Worm (Caenorhabditis elegans) whole organism, young adult: ENCODE measurements around the gene fah-1.

Source experiments
- B0261.1 ChIP-seq: sonication (generic microtip); optimal IDR thresholded peaks from 2 replicates; lab custom pipeline; 2016; ENCODE audit warnings: mild to moderate bottlenecking, missing genetic modification characterization, moderate library complexity, missing compliant biosample characterization
- C17E4.6 ChIP-seq: fragments of 200-800 bp; sonication (Bioruptor generic); IDR thresholded peaks from 2 replicates; pipeline ENCODE4 v1.3.6; 2022; ENCODE audit warnings: missing genetic modification reagents, missing genetic modification characterization, missing compliant biosample characterization
- F37B4.10 ChIP-seq: fragments of 200-800 bp; sonication (Bioruptor generic); IDR thresholded peaks from 2 replicates; pipeline ENCODE4 v1.3.6; 2022; ENCODE audit warnings: missing genetic modification characterization, missing compliant biosample characterization
- F49E8.2 ChIP-seq: sonication (generic microtip); optimal IDR thresholded peaks from 3 replicates; lab custom pipeline; 2017; ENCODE audit warnings: missing genetic modification characterization, mild to moderate bottlenecking, missing compliant biosample characterization, antibody characterized with exemption, moderate library complexity; ENCODE audit not compliant: insufficient read depth
- T07F8.4 ChIP-seq: sonication (generic microtip); optimal IDR thresholded peaks from 2 replicates; lab custom pipeline; 2016; ENCODE audit warnings: mild to moderate bottlenecking, missing genetic modification characterization, moderate library complexity, missing compliant biosample characterization
- T26A5.8 ChIP-seq: sonication (generic microtip); optimal IDR thresholded peaks from 2 replicates; lab custom pipeline; 2016; ENCODE audit warnings: missing genetic modification characterization, missing compliant biosample characterization
- Y53F4B.3 ChIP-seq: fragments of 200-800 bp; sonication (Bioruptor generic); IDR thresholded peaks from 2 replicates; pipeline ENCODE4 v1.3.6; 2022; ENCODE audit warnings: missing genetic modification reagents, missing genetic modification characterization, missing compliant biosample characterization
- Y56A3A.18 ChIP-seq: fragments of 200-800 bp; sonication (Bioruptor generic); IDR thresholded peaks from 2 replicates; pipeline ENCODE4 v1.3.6; 2022; ENCODE audit warnings: missing genetic modification reagents, missing genetic modification characterization, missing compliant biosample characterization
- ZK185.1 ChIP-seq: sonication (generic microtip); optimal IDR thresholded peaks from 2 replicates; lab custom pipeline; 2016; ENCODE audit warnings: mild to moderate bottlenecking, missing genetic modification characterization, missing compliant biosample characterization; ENCODE audit not compliant: poor library complexity, severe bottlenecking
- aptf-3 ChIP-seq: fragments of 200-800 bp; sonication (Bioruptor generic); IDR thresholded peaks from 2 replicates; pipeline ENCODE4 v1.3.6; 2022; ENCODE audit warnings: missing genetic modification characterization, missing compliant biosample characterization
- cebp-1 ChIP-seq, 2 experiments: fragments of 200-800 bp in 1 of 2; sonication (Bioruptor generic) in 1 of 2; sonication (generic microtip) in 1 of 2; IDR thresholded peaks in 1 of 2; optimal IDR thresholded peaks in 1 of 2; 2 replicates each; pipeline versions ENCODE4 v1.3.6 to Lab custom; 2017 to 2022; ENCODE audit warnings: missing compliant biosample characterization in 2 of 2, missing genetic modification characterization in 2 of 2, mild to moderate bottlenecking in 1 of 2, missing genetic modification reagents in 1 of 2, moderate library complexity in 1 of 2
- ceh-100 ChIP-seq: fragments of 200-800 bp; sonication (Bioruptor generic); IDR thresholded peaks from 2 replicates; pipeline ENCODE4 v1.3.6; 2022; ENCODE audit warnings: missing genetic modification reagents, missing genetic modification characterization, missing compliant biosample characterization
- ceh-27 ChIP-seq: fragments of 200-800 bp; sonication (Bioruptor generic); optimal IDR thresholded peaks from 2 replicates; lab custom pipeline; 2018; ENCODE audit warnings: mild to moderate bottlenecking, missing genetic modification characterization, moderate library complexity, missing compliant biosample characterization
- ceh-58 ChIP-seq: fragments of 200-800 bp; sonication (Bioruptor generic); IDR thresholded peaks from 2 replicates; pipeline ENCODE4 v1.3.6; 2022; ENCODE audit warnings: missing genetic modification characterization, missing compliant biosample characterization
- chd-7 ChIP-seq: sonication (generic microtip); optimal IDR thresholded peaks from 2 replicates; lab custom pipeline; 2016; ENCODE audit warnings: mild to moderate bottlenecking, missing genetic modification characterization, moderate library complexity, missing compliant biosample characterization
- die-1 ChIP-seq: sonication (generic microtip); optimal IDR thresholded peaks from 2 replicates; lab custom pipeline; 2016; ENCODE audit warnings: missing genotype, mild to moderate bottlenecking, missing genetic modification characterization, missing compliant biosample characterization
- dpff-1 ChIP-seq: sonication (generic microtip); optimal IDR thresholded peaks from 2 replicates; lab custom pipeline; 2017; ENCODE audit warnings: mild to moderate bottlenecking, missing genetic modification characterization, missing compliant biosample characterization
- egl-44 ChIP-seq: fragments of 200-800 bp; sonication (Bioruptor generic); IDR thresholded peaks from 2 replicates; pipeline ENCODE4 v1.3.6; 2022; ENCODE audit warnings: missing genetic modification reagents, missing genetic modification characterization, missing compliant biosample characterization
- gei-17 ChIP-seq: fragments of 200-800 bp; sonication (Bioruptor generic); optimal IDR thresholded peaks from 2 replicates; lab custom pipeline; 2018; ENCODE audit warnings: mild to moderate bottlenecking, missing genetic modification characterization, missing compliant biosample characterization
- hsf-1 ChIP-seq: fragments of 200-800 bp; sonication (Bioruptor generic); IDR thresholded peaks from 2 replicates; pipeline ENCODE4 v1.3.6; 2022; ENCODE audit warnings: missing genetic modification reagents, missing genetic modification characterization, missing compliant biosample characterization
- let-526 ChIP-seq: fragments of 200-800 bp; sonication (Bioruptor generic); IDR thresholded peaks from 2 replicates; pipeline ENCODE4 v1.3.6; 2022; ENCODE audit warnings: missing genetic modification reagents, missing genetic modification characterization, missing compliant biosample characterization
- let-607 ChIP-seq, 2 experiments: fragments of 200-800 bp in 1 of 2; sonication (Bioruptor generic) in 1 of 2; sonication (generic microtip) in 1 of 2; optimal IDR thresholded peaks; 2 replicates each; lab custom pipeline; 2016 to 2018; ENCODE audit warnings: mild to moderate bottlenecking in 2 of 2, missing compliant biosample characterization in 2 of 2, missing genetic modification characterization in 2 of 2, moderate library complexity in 2 of 2, missing genotype in 1 of 2
- lin-26 ChIP-seq: fragments of 200-800 bp; sonication (Bioruptor generic); IDR thresholded peaks from 2 replicates; pipeline ENCODE4 v1.3.6; 2022; ENCODE audit warnings: missing genetic modification reagents, missing genetic modification characterization, missing compliant biosample characterization
- lin-40 ChIP-seq: sonication (generic microtip); optimal IDR thresholded peaks from 2 replicates; lab custom pipeline; 2016; ENCODE audit warnings: missing genetic modification characterization, mild to moderate bottlenecking, missing compliant biosample characterization, missing genotype, missing genetic modification reagents
- mcd-1 ChIP-seq: fragments of 200-800 bp; sonication (Bioruptor generic); IDR thresholded peaks from 2 replicates; pipeline ENCODE4 v1.3.6; 2022; ENCODE audit warnings: missing genetic modification reagents, missing genetic modification characterization, missing compliant biosample characterization
- mel-28 ChIP-seq: sonication (generic microtip); optimal IDR thresholded peaks from 2 replicates; lab custom pipeline; 2016; ENCODE audit warnings: borderline replicate concordance, mild to moderate bottlenecking, missing genetic modification characterization, missing compliant biosample characterization
- mes-4 ChIP-seq: sonication (generic microtip); optimal IDR thresholded peaks from 2 replicates; lab custom pipeline; 2016; ENCODE audit warnings: missing genotype, missing genetic modification characterization, missing compliant biosample characterization
- nfya-1 ChIP-seq: sonication (generic microtip); optimal IDR thresholded peaks from 2 replicates; lab custom pipeline; 2017; ENCODE audit warnings: antibody characterized with exemption, missing compliant biosample characterization, missing genetic modification characterization, borderline replicate concordance; ENCODE audit not compliant: insufficient read depth
- nhr-27 ChIP-seq: fragments of 200-800 bp; sonication (Bioruptor generic); optimal IDR thresholded peaks from 2 replicates; lab custom pipeline; 2018; ENCODE audit warnings: mild to moderate bottlenecking, missing genetic modification characterization, moderate library complexity, missing compliant biosample characterization
- nhr-90 ChIP-seq: sonication (generic microtip); optimal IDR thresholded peaks from 2 replicates; lab custom pipeline; 2016; ENCODE audit warnings: missing genotype, mild to moderate bottlenecking, missing genetic modification characterization, missing compliant biosample characterization
- rec-8 ChIP-seq, 2 experiments: sonication (generic microtip); optimal IDR thresholded peaks; 2 replicates each; lab custom pipeline; 2016; ENCODE audit warnings: mild to moderate bottlenecking in 2 of 2, missing genetic modification characterization in 2 of 2, missing genetic modification reagents in 2 of 2, missing genotype in 2 of 2, missing biosample characterization in 1 of 2, missing compliant biosample characterization in 1 of 2, moderate library complexity in 1 of 2
- rpc-1 ChIP-seq, 2 experiments: fragments of 150-350 bp in 1 of 2; sonication (generic microtip) in 1 of 2; optimal IDR thresholded peaks; 2 replicates each; lab custom pipeline; 2014 to 2018; ENCODE audit warnings: missing biosample characterization in 1 of 2, missing genetic modification characterization in 1 of 2, missing genetic modification reagents in 1 of 2, missing genotype in 1 of 2
- snpc-3.4 ChIP-seq: sonication (generic microtip); optimal IDR thresholded peaks from 2 replicates; lab custom pipeline; 2017; ENCODE audit warnings: missing genetic modification characterization, mild to moderate bottlenecking, missing compliant biosample characterization, antibody characterized with exemption, moderate library complexity, missing genotype, missing genetic modification reagents
- tbx-9 ChIP-seq: sonication (generic microtip); optimal IDR thresholded peaks from 2 replicates; lab custom pipeline; 2016; ENCODE audit warnings: borderline replicate concordance, missing genetic modification characterization, inconsistent platforms, missing compliant biosample characterization
- unc-130 ChIP-seq: sonication (generic microtip); optimal IDR thresholded peaks from 2 replicates; lab custom pipeline; 2016; ENCODE audit warnings: missing genetic modification reagents, missing genetic modification characterization, missing compliant biosample characterization
- xnd-1 ChIP-seq: sonication (generic microtip); optimal IDR thresholded peaks from 2 replicates; lab custom pipeline; 2016; ENCODE audit warnings: missing genotype, missing genetic modification reagents, missing genetic modification characterization, missing compliant biosample characterization
- ztf-26 ChIP-seq: sonication (generic microtip); optimal IDR thresholded peaks from 2 replicates; lab custom pipeline; 2017; ENCODE audit warnings: missing genetic modification characterization, missing compliant biosample characterization
- ztf-28 ChIP-seq: fragments of 200-800 bp; sonication (Bioruptor generic); IDR thresholded peaks from 2 replicates; pipeline ENCODE4 v1.3.6; 2022; ENCODE audit warnings: missing genetic modification reagents, missing genetic modification characterization, missing compliant biosample characterization

Gene fah-1

DNA sequence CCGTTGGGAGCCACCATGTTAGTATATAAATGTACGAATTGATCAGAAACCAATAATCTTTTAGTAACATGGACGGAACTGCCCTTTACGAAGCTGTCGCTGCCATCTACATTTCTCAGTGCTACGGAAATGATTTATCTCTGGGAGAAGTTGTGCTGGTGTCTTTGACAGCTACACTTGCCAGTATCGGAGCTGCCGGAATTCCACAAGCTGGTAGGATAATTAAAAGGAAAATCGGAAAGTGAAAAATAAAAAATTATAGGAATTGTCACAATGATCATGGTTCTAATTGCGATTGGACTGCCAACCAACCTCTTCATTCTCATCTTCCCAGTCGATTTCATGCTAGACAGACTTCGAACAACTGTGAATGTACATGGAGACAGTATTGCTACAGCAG, 42.8 kb downstream of the fah-1 start:
- TF ChIP-seq Y56A3A.18 (no peak), rpc-1 (optimal IDR thresholded peaks at IDR 0.05; lab: Kevin White, UChicago) (no peak), rpc-1 (tag; optimal IDR thresholded peaks at IDR 0.05; lab: Kevin White, UChicago) (no peak), aptf-3 (GFP tag; lab: Robert Waterston, UW) (no peak), mes-4 (tag; lab: Kevin White, UChicago) (no peak), rec-8 (tag; optimal IDR thresholded peaks at IDR 0.05; lab: Kevin White, UChicago) (no peak), ztf-28 (GFP tag; lab: Robert Waterston, UW) (no peak), ZK185.1 (tag; lab: Kevin White, UChicago) (no peak), nhr-90 (tag; lab: Kevin White, UChicago) (no peak), ceh-58 (GFP tag; lab: Robert Waterston, UW) (no peak), chd-7 (no peak), F49E8.2 (tag; lab: Kevin White, UChicago) (no peak), cebp-1 (GFP tag; IDR thresholded peaks at IDR 0.05; lab: Robert Waterston, UW) (no peak), cebp-1 (tag; optimal IDR thresholded peaks at IDR 0.05; lab: Kevin White, UChicago) (no peak), dpff-1 (tag; lab: Kevin White, UChicago) (no peak), ceh-27 (no peak), snpc-3.4 (tag; lab: Kevin White, UChicago) (no peak)

DNA sequence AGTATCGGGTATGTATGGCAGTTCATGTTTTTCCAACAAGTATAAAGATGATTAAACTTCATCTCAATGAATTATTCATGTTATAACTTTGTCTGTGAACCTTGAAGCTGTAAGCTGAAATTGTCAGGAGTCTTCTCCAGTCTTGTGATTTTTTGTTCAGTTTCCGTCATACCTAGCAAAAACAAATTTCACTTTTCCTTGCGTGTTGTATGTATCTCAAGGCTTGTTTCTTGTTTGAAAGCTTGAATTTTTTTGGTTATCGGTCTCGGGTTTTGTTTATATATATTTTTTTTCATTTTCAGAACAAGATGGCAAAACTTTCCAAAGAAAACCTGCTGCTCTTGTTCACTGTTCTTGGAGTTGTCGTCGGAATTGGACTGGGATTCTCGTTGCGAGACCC, 45.6 kb downstream of the fah-1 start, which contains the start of gene glt-4:
glt-4 (plus strand) TSS at position 301 of the 400 bp plus-strand sequence.
- TF ChIP-seq nfya-1 (tag; lab: Kevin White, UChicago), result no peak
- TF ChIP-seq F49E8.2 (tag; lab: Kevin White, UChicago), result no peak
- no peak for TF ChIP-seq gei-17 (GFP tag; lab: Kevin White, UChicago)
- no peak for TF ChIP-seq F37B4.10 (GFP tag; lab: Robert Waterston, UW)
- no peak for TF ChIP-seq ztf-26 (tag; lab: Kevin White, UChicago)
- TF ChIP-seq ZK185.1 (tag; lab: Kevin White, UChicago), result no peak
- no peak for TF ChIP-seq xnd-1
- TF ChIP-seq lin-40 (tag; lab: Kevin White, UChicago), result no peak
- no peak for TF ChIP-seq T26A5.8 (tag; lab: Kevin White, UChicago)

DNA sequence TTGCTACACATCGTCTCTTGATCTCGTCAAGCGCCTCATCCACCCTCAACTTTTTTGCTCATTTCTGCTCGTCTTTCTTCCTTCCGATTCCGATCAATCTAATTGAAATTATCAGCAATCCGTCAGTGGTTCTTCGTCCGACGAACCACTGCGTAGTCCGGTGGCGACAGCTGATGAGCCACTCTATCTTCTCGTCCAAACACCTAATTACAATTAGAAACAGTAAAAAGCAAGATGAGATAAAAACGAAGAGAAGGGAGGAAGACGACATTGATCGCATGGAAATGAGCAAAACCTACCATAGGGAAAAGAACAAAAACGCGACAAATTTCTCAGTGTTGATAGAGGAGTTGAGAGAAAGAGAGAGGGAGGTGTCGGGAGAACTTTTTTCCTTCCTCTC, 49.3 kb downstream of the fah-1 start:
- no peak for TF ChIP-seq die-1 (tag; lab: Kevin White, UChicago)
- TF ChIP-seq Y53F4B.3 (GFP tag; lab: Robert Waterston, UW), result no peak
- TF ChIP-seq T07F8.4 (tag; lab: Kevin White, UChicago), result no peak
- no peak for TF ChIP-seq let-607 (tag; optimal IDR thresholded peaks at IDR 0.05; lab: Kevin White, UChicago)
- TF ChIP-seq nhr-27 (tag; lab: Kevin White, UChicago), result no peak
- no peak for TF ChIP-seq F37B4.10 (GFP tag; lab: Robert Waterston, UW)
- TF ChIP-seq mel-28 (tag; lab: Kevin White, UChicago), result no peak
- no peak for TF ChIP-seq hsf-1 (GFP tag; lab: Robert Waterston, UW)
- TF ChIP-seq tbx-9 (tag; lab: Kevin White, UChicago), result no peak
- TF ChIP-seq egl-44, result no peak
- no peak for TF ChIP-seq chd-7
- no peak for TF ChIP-seq C17E4.6 (GFP tag; lab: Robert Waterston, UW)
- no peak for TF ChIP-seq mcd-1 (GFP tag; lab: Robert Waterston, UW)
- no peak for TF ChIP-seq lin-26
- no peak for TF ChIP-seq ceh-100 (GFP tag; lab: Robert Waterston, UW)
- TF ChIP-seq unc-130 (GFP tag; lab: Kevin White, UChicago), result no peak
- no peak for TF ChIP-seq B0261.1 (tag; lab: Kevin White, UChicago)
- no peak for TF ChIP-seq ztf-26 (tag; lab: Kevin White, UChicago)
- TF ChIP-seq let-526 (GFP tag; lab: Robert Waterston, UW), result no peak
